Worm (Caenorhabditis elegans): ENCODE data around the gene rpl-11.2.

DNA sequence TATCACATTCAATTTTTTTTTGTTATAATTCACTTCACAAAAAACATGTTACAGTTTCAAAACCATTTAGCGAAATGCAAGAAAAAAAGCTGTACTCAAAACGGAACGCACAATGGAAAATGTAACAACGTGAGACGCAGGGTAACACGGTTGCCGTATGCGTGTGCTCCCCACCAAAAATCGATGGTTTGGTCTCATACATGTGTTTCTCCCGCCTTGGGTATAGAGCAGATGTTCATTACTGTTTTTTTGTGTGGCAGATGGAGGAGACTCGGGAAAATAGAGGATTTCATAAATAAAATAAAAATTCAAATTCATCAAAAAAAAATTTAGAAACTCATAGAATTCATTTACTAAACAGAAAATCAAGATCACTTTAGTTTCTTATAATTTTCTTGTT, 18.6 kb upstream of the rpl-11.2 start, which contains the start of gene AH9.3:
- no peak for TF ChIP-seq him-1 (tag; optimal IDR thresholded peaks at IDR 0.05)
- no peak for TF ChIP-seq W03F9.2 (tag; optimal IDR thresholded peaks at IDR 0.05)
- TF ChIP-seq dao-5 (tag; optimal IDR thresholded peaks at IDR 0.05): no peak
